Worm (Caenorhabditis elegans) whole organism, mixed stage, embryonic: Measurements from ENCODE around the gene mks-1.

Experiments
- ceh-39 ChIP-seq: fragments of 150-350 bp; optimal IDR thresholded peaks from 2 replicates; lab custom pipeline; 2014; ENCODE audit warnings: missing biosample characterization, missing genetic modification characterization
- ceh-43 ChIP-seq: fragments of 200-800 bp; sonication (Bioruptor generic); optimal IDR thresholded peaks from 2 replicates; lab custom pipeline; 2018; ENCODE audit warnings: mild to moderate bottlenecking, missing genetic modification characterization, moderate library complexity, missing compliant biosample characterization
- drap-1 ChIP-seq: fragments of 200-800 bp; sonication (Bioruptor generic); optimal IDR thresholded peaks from 3 replicates; lab custom pipeline; 2018; ENCODE audit warnings: mild to moderate bottlenecking, missing genetic modification characterization, missing compliant biosample characterization
- lin-13 ChIP-seq: fragments of 150-350 bp; optimal IDR thresholded peaks from 2 replicates; lab custom pipeline; 2014; ENCODE audit warnings: missing biosample characterization, missing genetic modification characterization
- nhr-12 ChIP-seq: fragments of 150-350 bp; optimal IDR thresholded peaks from 2 replicates; lab custom pipeline; 2014; ENCODE audit warnings: missing biosample characterization, missing genetic modification characterization
- nhr-237 ChIP-seq: fragments of 150-350 bp; optimal IDR thresholded peaks from 2 replicates; lab custom pipeline; 2014; ENCODE audit warnings: missing biosample characterization, missing genetic modification characterization
- nhr-28 ChIP-seq: fragments of 150-350 bp; optimal IDR thresholded peaks from 2 replicates; lab custom pipeline; 2014; ENCODE audit warnings: missing biosample characterization, missing genetic modification characterization
- nhr-76 ChIP-seq: sonication (generic microtip); optimal IDR thresholded peaks from 2 replicates; lab custom pipeline; 2017; ENCODE audit warnings: missing biosample characterization, missing genetic modification characterization
- unc-39 ChIP-seq: fragments of 150-350 bp; optimal IDR thresholded peaks from 2 replicates; lab custom pipeline; 2014; ENCODE audit warnings: missing biosample characterization, missing genetic modification characterization
- unc-62 ChIP-seq: fragments of 150-350 bp; optimal IDR thresholded peaks from 2 replicates; lab custom pipeline; 2014; ENCODE audit warnings: missing biosample characterization, missing genetic modification reagents, missing genetic modification characterization
- ztf-11 ChIP-seq: fragments of 150-350 bp; optimal IDR thresholded peaks from 2 replicates; lab custom pipeline; 2014; ENCODE audit warnings: missing biosample characterization, missing genetic modification characterization

- TF ChIP-seq drap-1 (no peak), nhr-237 (tag; lab: Kevin White, UChicago) (no peak), ztf-11 (no peak), nhr-28 (tag; lab: Kevin White, UChicago) (no peak), unc-62 (GFP tag; lab: Kevin White, UChicago) (no peak), nhr-12 (no peak), nhr-76 (tag; lab: Kevin White, UChicago) (no peak), ceh-39 (no peak), lin-13 (tag; lab: Kevin White, UChicago) (no peak), unc-39 (tag; lab: Kevin White, UChicago) (no peak), ceh-43 (no peak)
Observed at ce11 chrIII:3138087-3138486, 48.0 kb upstream of the mks-1 start.
